Worm (Caenorhabditis elegans): Measurements from ENCODE around the gene srw-43.

ce11 chrV:16723744-16724143, 37.9 kb downstream of the srw-43 start, which contains the start of gene nhr-112:
- no peak for TF ChIP-seq nhr-76 (tag; optimal IDR thresholded peaks at IDR 0.05)
- TF ChIP-seq mab-5 (tag; optimal IDR thresholded peaks at IDR 0.05), result no peak
- no peak for TF ChIP-seq mls-2 (tag; optimal IDR thresholded peaks at IDR 0.05)
- TF ChIP-seq unc-62 (GFP tag; optimal IDR thresholded peaks at IDR 0.05), result no peak

Measured in whole organism, mixed stage, embryonic.